Fruit fly (Drosophila melanogaster) whole organism, embryonic: ENCODE measurements around the gene CG17996.

Source experiments
- Blimp-1 ChIP-seq: fragments of 200-800 bp; sonication (Bioruptor generic); optimal IDR thresholded peaks from 3 replicates; lab custom pipeline; 2018; ENCODE audit warnings: missing biosample characterization, missing genetic modification characterization, mild to moderate bottlenecking, moderate library complexity, missing genetic modification reagents
- CG1024 ChIP-seq: fragments of 200-800 bp; sonication (Bioruptor generic); IDR thresholded peaks from 2 replicates; pipeline ENCODE4 v1.3.6; 2022; ENCODE audit warnings: missing biosample characterization, missing genetic modification characterization
- CG10565 ChIP-seq: fragments of 200-800 bp; sonication (Bioruptor generic); optimal IDR thresholded peaks from 3 replicates; lab custom pipeline; 2016; ENCODE audit warnings: missing biosample characterization, mild to moderate bottlenecking, missing genetic modification characterization
- CG11695 ChIP-seq: fragments of 200-800 bp; sonication (Bioruptor generic); IDR thresholded peaks from 3 replicates; pipeline ENCODE4 v1.3.6; 2022; ENCODE audit warnings: missing biosample characterization, missing genetic modification characterization
- CG11696 ChIP-seq: fragments of 200-800 bp; sonication (Bioruptor generic); IDR thresholded peaks from 2 replicates; pipeline ENCODE4 v1.3.6; 2022; ENCODE audit warnings: missing biosample characterization, missing genetic modification characterization
- CG12744 ChIP-seq: fragments of 200-800 bp; sonication (Bioruptor generic); optimal IDR thresholded peaks from 2 replicates; lab custom pipeline; 2016; ENCODE audit warnings: missing biosample characterization, missing genetic modification characterization
- CG13123 ChIP-seq: fragments of 200-800 bp; sonication (Bioruptor generic); optimal IDR thresholded peaks from 2 replicates; lab custom pipeline; 2016; ENCODE audit warnings: missing biosample characterization, missing genetic modification characterization
- CG13894 ChIP-seq: fragments of 200-800 bp; sonication (Bioruptor generic); optimal IDR thresholded peaks from 3 replicates; lab custom pipeline; 2018; ENCODE audit warnings: missing biosample characterization, mild to moderate bottlenecking, missing genetic modification characterization, moderate library complexity
- CG14860 ChIP-seq: fragments of 200-800 bp; sonication (Bioruptor generic); IDR thresholded peaks from 3 replicates; pipeline ENCODE4 v1.3.6; 2022; ENCODE audit warnings: missing biosample characterization, missing genetic modification characterization; ENCODE audit not compliant: partially characterized antibody
- CG15514 ChIP-seq: fragments of 200-800 bp; sonication (Bioruptor generic); optimal IDR thresholded peaks from 3 replicates; lab custom pipeline; 2017; ENCODE audit warnings: missing biosample characterization, missing genetic modification characterization, mild to moderate bottlenecking, moderate library complexity, missing genetic modification reagents
- CG1647 ChIP-seq: fragments of 200-800 bp; sonication (Bioruptor generic); optimal IDR thresholded peaks from 3 replicates; lab custom pipeline; 2016; ENCODE audit warnings: missing biosample characterization, missing genetic modification characterization
- CG2712 ChIP-seq: fragments of 200-800 bp; optimal IDR thresholded peaks from 3 replicates; lab custom pipeline; 2019; ENCODE audit warnings: missing biosample characterization, mild to moderate bottlenecking, missing genetic modification characterization, moderate library complexity
- CG31441 ChIP-seq: fragments of 200-800 bp; sonication (Bioruptor generic); IDR thresholded peaks from 2 replicates; pipeline ENCODE4 v1.3.6; 2022; ENCODE audit warnings: missing biosample characterization, missing genetic modification characterization
- CG4360 ChIP-seq: fragments of 200-800 bp; sonication (Bioruptor generic); IDR thresholded peaks from 2 replicates; pipeline ENCODE4 v1.3.6; 2022; ENCODE audit warnings: missing biosample characterization, missing genetic modification characterization
- CG4730 ChIP-seq: fragments of 200-800 bp; sonication (Bioruptor generic); IDR thresholded peaks from 2 replicates; pipeline ENCODE4 v1.3.6; 2022; ENCODE audit warnings: missing biosample characterization, missing genetic modification characterization
- CG6854 ChIP-seq: fragments of 200-800 bp; sonication (Bioruptor generic); optimal IDR thresholded peaks from 3 replicates; lab custom pipeline; 2017; ENCODE audit warnings: missing biosample characterization, mild to moderate bottlenecking, missing genetic modification characterization
- D19B ChIP-seq: fragments of 200-800 bp; sonication (Bioruptor generic); optimal IDR thresholded peaks from 2 replicates; lab custom pipeline; 2017; ENCODE audit warnings: missing biosample characterization, mild to moderate bottlenecking, missing genetic modification characterization
- Dll ChIP-seq: fragments of 200-800 bp; sonication (Bioruptor generic); IDR thresholded peaks from 4 replicates; pipeline ENCODE4 v1.3.6; 2022; ENCODE audit warnings: missing biosample characterization, missing genetic modification characterization; ENCODE audit not compliant: partially characterized antibody
- Dp ChIP-seq: fragments of 200-800 bp; sonication (Bioruptor generic); optimal IDR thresholded peaks from 2 replicates; lab custom pipeline; 2018; ENCODE audit warnings: missing biosample characterization, mild to moderate bottlenecking, missing genetic modification characterization, moderate library complexity
- H15 ChIP-seq: fragments of 200-800 bp; sonication (Bioruptor generic); IDR thresholded peaks from 3 replicates; pipeline ENCODE4 v1.3.6; 2022; ENCODE audit warnings: missing biosample characterization, missing genetic modification characterization
- Hand ChIP-seq: fragments of 200-800 bp; sonication (Bioruptor generic); optimal IDR thresholded peaks from 2 replicates; lab custom pipeline; 2017; ENCODE audit warnings: mild to moderate bottlenecking, missing biosample characterization, missing genetic modification reagents, missing genetic modification characterization
- MBD-R2 ChIP-seq: fragments of 200-800 bp; sonication (Bioruptor generic); IDR thresholded peaks from 2 replicates; pipeline ENCODE4 v1.3.6; 2022; ENCODE audit warnings: missing biosample characterization, missing genetic modification characterization
- MTF-1 ChIP-seq: fragments of 200-800 bp; sonication (Bioruptor generic); optimal IDR thresholded peaks from 2 replicates; lab custom pipeline; 2018; ENCODE audit warnings: missing biosample characterization, mild to moderate bottlenecking, missing genetic modification characterization, borderline replicate concordance
- Mes4 ChIP-seq: fragments of 200-800 bp; sonication (Bioruptor generic); optimal IDR thresholded peaks from 2 replicates; lab custom pipeline; 2016; ENCODE audit warnings: missing biosample characterization, missing genetic modification characterization
- Neu2 ChIP-seq: fragments of 200-800 bp; sonication (Bioruptor generic); optimal IDR thresholded peaks from 3 replicates; lab custom pipeline; 2016; ENCODE audit warnings: missing biosample characterization, missing genetic modification characterization, borderline replicate concordance
- Ssrp ChIP-seq: fragments of 200-800 bp; sonication (Bioruptor generic); optimal IDR thresholded peaks from 2 replicates; lab custom pipeline; 2018; ENCODE audit warnings: missing biosample characterization, mild to moderate bottlenecking, missing genetic modification characterization, moderate library complexity
- Vsx1 ChIP-seq: fragments of 200-800 bp; sonication (Bioruptor generic); optimal IDR thresholded peaks from 2 replicates; lab custom pipeline; 2017; ENCODE audit warnings: missing biosample characterization, mild to moderate bottlenecking, missing genetic modification characterization, missing genetic modification reagents
- cato ChIP-seq: fragments of 200-800 bp; sonication (Bioruptor generic); optimal IDR thresholded peaks from 2 replicates; lab custom pipeline; 2016; ENCODE audit warnings: missing biosample characterization, missing genetic modification characterization, borderline replicate concordance
- chn ChIP-seq: fragments of 200-800 bp; sonication (Bioruptor generic); optimal IDR thresholded peaks from 2 replicates; lab custom pipeline; 2016; ENCODE audit warnings: missing biosample characterization, missing genetic modification characterization
- disco-r ChIP-seq: fragments of 200-800 bp; sonication (Bioruptor generic); optimal IDR thresholded peaks from 2 replicates; lab custom pipeline; 2016; ENCODE audit warnings: missing biosample characterization, missing genetic modification characterization
- en ChIP-seq: fragments of 200-800 bp; sonication (Bioruptor generic); optimal IDR thresholded peaks from 2 replicates; lab custom pipeline; 2016; ENCODE audit warnings: missing biosample characterization, missing genetic modification characterization
- exex ChIP-seq: fragments of 200-800 bp; sonication (Bioruptor generic); optimal IDR thresholded peaks from 4 replicates; lab custom pipeline; 2018; ENCODE audit warnings: missing biosample characterization, mild to moderate bottlenecking, missing genetic modification characterization, moderate library complexity
- fu2 ChIP-seq: fragments of 200-800 bp; sonication (Bioruptor generic); optimal IDR thresholded peaks from 2 replicates; lab custom pipeline; 2016; ENCODE audit warnings: missing biosample characterization, missing genetic modification characterization
- grau ChIP-seq: fragments of 200-800 bp; optimal IDR thresholded peaks from 3 replicates; lab custom pipeline; 2019; ENCODE audit warnings: missing biosample characterization, mild to moderate bottlenecking, missing genetic modification characterization, moderate library complexity
- hb ChIP-seq: fragments of 200-800 bp; sonication (Bioruptor generic); IDR thresholded peaks from 3 replicates; pipeline ENCODE4 v1.3.6; 2022; ENCODE audit warnings: missing biosample characterization, missing genetic modification characterization; ENCODE audit not compliant: partially characterized antibody
- her ChIP-seq: fragments of 200-800 bp; sonication (Bioruptor generic); optimal IDR thresholded peaks from 2 replicates; lab custom pipeline; 2016; ENCODE audit warnings: missing biosample characterization, missing genetic modification characterization
- jumu ChIP-seq: fragments of 200-800 bp; sonication (Bioruptor generic); optimal IDR thresholded peaks from 3 replicates; lab custom pipeline; 2016; ENCODE audit warnings: missing biosample characterization, missing genetic modification characterization
- knrl ChIP-seq: fragments of 200-800 bp; sonication (Bioruptor generic); IDR thresholded peaks from 3 replicates; pipeline ENCODE4 v1.3.6; 2022; ENCODE audit warnings: missing biosample characterization, missing genetic modification characterization; ENCODE audit not compliant: partially characterized antibody
- lilli ChIP-seq: fragments of 200-800 bp; sonication (Bioruptor generic); optimal IDR thresholded peaks from 3 replicates; lab custom pipeline; 2016; ENCODE audit warnings: missing biosample characterization, missing genetic modification characterization
- lola ChIP-seq, 3 experiments: fragments of >200 bp in 2 of 3; fragments of 200-800 bp in 1 of 3; sonication (Bioruptor generic) in 1 of 3; optimal IDR thresholded peaks; 2 replicates each; lab custom pipeline; 2017 to 2019; ENCODE audit warnings: missing biosample characterization in 3 of 3, missing genetic modification characterization in 3 of 3, mild to moderate bottlenecking in 1 of 3, moderate library complexity in 1 of 3
- nau ChIP-seq: fragments of 200-800 bp; sonication (Bioruptor generic); optimal IDR thresholded peaks from 3 replicates; lab custom pipeline; 2017; ENCODE audit warnings: missing biosample characterization, mild to moderate bottlenecking, missing genetic modification characterization, missing genetic modification reagents
- onecut ChIP-seq: fragments of 200-800 bp; sonication (Bioruptor generic); IDR thresholded peaks from 2 replicates; pipeline ENCODE4 v1.3.6; 2022; ENCODE audit warnings: missing biosample characterization, missing genetic modification characterization
- phol ChIP-seq: fragments of 200-800 bp; sonication (Bioruptor generic); optimal IDR thresholded peaks from 3 replicates; lab custom pipeline; 2018; ENCODE audit warnings: missing biosample characterization, mild to moderate bottlenecking, missing genetic modification characterization, moderate library complexity
- psq ChIP-seq: fragments of 200-800 bp; sonication (Bioruptor generic); optimal IDR thresholded peaks from 2 replicates; lab custom pipeline; 2017; ENCODE audit warnings: missing biosample characterization, missing genetic modification characterization
- pzg ChIP-seq: fragments of 200-800 bp; sonication (Bioruptor generic); optimal IDR thresholded peaks from 3 replicates; lab custom pipeline; 2018; ENCODE audit warnings: missing biosample characterization, mild to moderate bottlenecking, missing genetic modification characterization, moderate library complexity
- stc ChIP-seq: fragments of 200-800 bp; sonication (Bioruptor generic); IDR thresholded peaks from 2 replicates; pipeline ENCODE4 v1.3.6; 2022; ENCODE audit warnings: missing biosample characterization, missing genetic modification characterization
- tna ChIP-seq: fragments of 200-800 bp; sonication (Bioruptor generic); IDR thresholded peaks from 2 replicates; pipeline ENCODE4 v1.3.6; 2022; ENCODE audit warnings: missing biosample characterization, missing genetic modification characterization; ENCODE audit not compliant: partially characterized antibody

The CG17996 gene

dm6 chr2L:16720707-16721700 is 9.8 kb downstream of the CG17996 start (continued):
- TF ChIP-seq lola (GFP tag; optimal IDR thresholded peaks at IDR 0.05; lab: Kevin White, UChicago) (peak in 1 of 3 experiments; percentile 65), CG15514 (GFP tag; lab: Kevin White, UChicago) (peak; percentile 79), onecut (peak; percentile 88), CG4730 (GFP tag; lab: Robert Waterston, UW) (peak; percentile 94), CG1024 (GFP tag; lab: Robert Waterston, UW) (peak; percentile 83), nau (GFP tag; lab: Kevin White, UChicago) (peak; percentile 88), Blimp-1 (GFP tag; lab: Kevin White, UChicago) (peak; percentile 95), hb (GFP tag; lab: Robert Waterston, UW) (no peak), grau (tag; lab: Kevin White, UChicago) (peak; percentile 83), disco-r (GFP tag; lab: Kevin White, UChicago) (peak; percentile 71), CG11695 (peak; percentile 94), stc (GFP tag; lab: Robert Waterston, UW) (peak; percentile 97), her (peak; percentile 25), Mes4 (GFP tag; lab: Kevin White, UChicago) (peak; percentile 53), Dp (GFP tag; lab: Kevin White, UChicago) (no peak), jumu (peak; percentile 61), Hand (GFP tag; lab: Kevin White, UChicago) (peak; percentile 77), fu2 (GFP tag; lab: Kevin White, UChicago) (peak; percentile 46), D19B (GFP tag; lab: Kevin White, UChicago) (peak; percentile 67), CG6854 (GFP tag; lab: Kevin White, UChicago) (peak; percentile 84), MBD-R2 (GFP tag; lab: Robert Waterston, UW) (peak; percentile 56; the same call in 1 of the 2 replicates), H15 (peak; percentile 94), exex (tag; lab: Kevin White, UChicago) (peak; percentile 52), CG14860 (GFP tag; lab: Robert Waterston, UW) (no peak), cato (GFP tag; lab: Kevin White, UChicago) (peak; percentile 79), lilli (peak; percentile 88), CG2712 (tag; lab: Kevin White, UChicago) (peak; percentile 97), CG4360 (GFP tag; lab: Robert Waterston, UW) (peak; percentile 84), pzg (GFP tag; lab: Kevin White, UChicago) (peak; percentile 3), phol (peak; percentile 94), Neu2 (GFP tag; lab: Kevin White, UChicago) (no peak), CG13123 (GFP tag; lab: Kevin White, UChicago) (peak; percentile 81), CG31441 (GFP tag; lab: Robert Waterston, UW) (peak; percentile 94), MTF-1 (GFP tag; lab: Kevin White, UChicago) (peak; percentile 80), CG12744 (GFP tag; lab: Kevin White, UChicago) (peak; percentile 76), knrl (GFP tag; lab: Robert Waterston, UW) (no peak), tna (peak; percentile 10; the same call in 1 of the 2 replicates), CG10565 (GFP tag; lab: Kevin White, UChicago) (peak; percentile 69), en (GFP tag; lab: Kevin White, UChicago) (peak; percentile 55), CG11696 (peak; percentile 87), Ssrp (peak; percentile 94), chn (GFP tag; lab: Kevin White, UChicago) (peak; percentile 82), Dll (no peak), psq (GFP tag; lab: Kevin White, UChicago) (peak; percentile 61), CG1647 (GFP tag; lab: Kevin White, UChicago) (peak; percentile 87), Vsx1 (GFP tag; lab: Kevin White, UChicago) (peak; percentile 60), CG13894 (tag; lab: Kevin White, UChicago) (peak; percentile 57)
